Worm (Caenorhabditis elegans): ENCODE measurements around the gene H09F14.1.

Gene H09F14.1

ce11 chrV:10615496-10615895 lies at the start of gene H09F14.1:
Gene H09F14.1, minus strand, starts transcription at chrV:10615596.
- no peak for TF ChIP-seq unc-62 (GFP tag; optimal IDR thresholded peaks at IDR 0.05)

- TF ChIP-seq unc-62 (GFP tag; optimal IDR thresholded peaks at IDR 0.05) = no peak
These were observed 48.9 kb upstream of the H09F14.1 start for ce11 chrV:10664271-10664670.

- TF ChIP-seq unc-62 (GFP tag; optimal IDR thresholded peaks at IDR 0.05) = no peak
These were observed 46.6 kb upstream of the H09F14.1 start for ce11 chrV:10662000-10662399.

ce11 chrV:10661417-10661945 lies 46.1 kb upstream of the H09F14.1 start, which contains the start of gene sqv-4:
Gene sqv-4, minus strand, starts transcription at chrV:10661467.
- no peak for TF ChIP-seq unc-62 (GFP tag; optimal IDR thresholded peaks at IDR 0.05)

ce11 chrV:10659343-10659742 lies 43.9 kb upstream of the H09F14.1 start:
- no peak for TF ChIP-seq unc-62 (GFP tag; optimal IDR thresholded peaks at IDR 0.05)

- no peak for TF ChIP-seq unc-62 (GFP tag; optimal IDR thresholded peaks at IDR 0.05)
These were observed 42.6 kb upstream of the H09F14.1 start, which contains the start of gene tut-2 for ce11 chrV:10657959-10658358. Gene tut-2, plus strand, starts transcription at chrV:10658235.

- no peak for TF ChIP-seq unc-62 (GFP tag; optimal IDR thresholded peaks at IDR 0.05)
These were observed 41.6 kb upstream of the H09F14.1 start, which contains the start of gene ugt-34 for ce11 chrV:10656958-10657357. Gene ugt-34, minus strand, starts transcription at chrV:10656978.

- no peak for TF ChIP-seq unc-62 (GFP tag; optimal IDR thresholded peaks at IDR 0.05)
These were observed 38.8 kb upstream of the H09F14.1 start, which contains the start of gene ugt-35 for ce11 chrV:10654165-10654564. Gene ugt-35, minus strand, starts transcription at chrV:10654265.

ce11 chrV:10648146-10648545 lies 32.8 kb upstream of the H09F14.1 start, which contains the start of gene aqp-6:
Gene aqp-6, plus strand, starts transcription at chrV:10648446.
- TF ChIP-seq unc-62 (GFP tag; optimal IDR thresholded peaks at IDR 0.05) = no peak

ce11 chrV:10647043-10647611 lies 31.7 kb upstream of the H09F14.1 start, which contains the start of the genes C32C4.3 and C32C4.16:
Gene C32C4.3, minus strand, starts transcription at chrV:10647143.
Gene C32C4.16, plus strand, starts transcription at chrV:10647561.
- no peak for TF ChIP-seq unc-62 (GFP tag; optimal IDR thresholded peaks at IDR 0.05)

- TF ChIP-seq unc-62 (GFP tag; optimal IDR thresholded peaks at IDR 0.05) = no peak
These were observed 25.6 kb upstream of the H09F14.1 start for ce11 chrV:10640977-10641376.

- TF ChIP-seq unc-62 (GFP tag; optimal IDR thresholded peaks at IDR 0.05) = no peak
These were observed 20.3 kb upstream of the H09F14.1 start, which contains the start of gene kvs-2 for ce11 chrV:10635722-10636121. Gene kvs-2, plus strand, starts transcription at chrV:10636022.

ce11 chrV:10632758-10633157 lies 17.4 kb upstream of the H09F14.1 start, which contains the start of gene mab-23:
Gene mab-23, plus strand, starts transcription at chrV:10633058.
- TF ChIP-seq unc-62 (GFP tag; optimal IDR thresholded peaks at IDR 0.05) = no peak

- TF ChIP-seq unc-62 (GFP tag; optimal IDR thresholded peaks at IDR 0.05) = no peak
These were observed 15.1 kb upstream of the H09F14.1 start for ce11 chrV:10630497-10630896.

ce11 chrV:10602051-10602937 lies 13.1 kb downstream of the H09F14.1 start, which contains the start of gene H27A22.1:
Gene H27A22.1, plus strand, starts transcription at chrV:10602555.
- no peak for TF ChIP-seq unc-62 (GFP tag; optimal IDR thresholded peaks at IDR 0.05)

- no peak for TF ChIP-seq unc-62 (GFP tag; optimal IDR thresholded peaks at IDR 0.05)
These were observed 16.7 kb downstream of the H09F14.1 start, which contains the start of gene scpl-4 for ce11 chrV:10598670-10599154. Gene scpl-4, plus strand, starts transcription at chrV:10599104.

Data from whole organism, dauer.